Worm (Caenorhabditis elegans): Measurements from ENCODE around the gene D1053.2.

DNA sequence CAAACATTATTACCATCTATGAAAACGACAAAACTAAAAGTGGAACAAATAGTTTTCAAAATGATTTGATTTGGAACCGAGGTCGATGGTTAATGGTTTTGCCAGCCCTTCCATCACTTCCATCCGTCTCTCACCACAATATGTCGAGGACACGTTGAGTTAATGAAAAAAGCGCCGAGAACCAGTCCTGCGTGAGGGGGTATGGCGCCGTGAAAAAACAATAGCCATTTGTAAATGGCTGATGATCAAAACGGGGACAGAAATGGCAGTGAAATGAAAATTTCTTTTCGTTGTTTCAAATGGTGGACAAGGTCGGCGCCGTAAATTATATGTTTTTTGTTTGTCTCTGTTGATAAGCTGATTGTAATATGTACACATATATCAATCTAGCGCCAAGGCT, 7.9 kb upstream of the D1053.2 start:
- TF ChIP-seq klf-2 (GFP tag; conservative IDR thresholded peaks at IDR 0.05) (no peak), flt-1 (GFP tag; IDR thresholded peaks at IDR 0.05) (no peak), tab-1 (GFP tag; IDR thresholded peaks at IDR 0.05) (no peak), med-1 (GFP tag; optimal IDR thresholded peaks at IDR 0.05; ENCODE audit: insufficient read depth) (no peak), ref-1 (GFP tag; conservative IDR thresholded peaks at IDR 0.05) (no peak)
